Fruit fly (Drosophila melanogaster) whole organism, embryonic: ENCODE data around the gene CG13252.

Experiments used
- CG10462 ChIP-seq: fragments of 200-800 bp; sonication (Bioruptor generic); optimal IDR thresholded peaks from 2 replicates; lab custom pipeline; 2016; ENCODE audit warnings: missing biosample characterization, missing genetic modification characterization
- CG12219 ChIP-seq: fragments of 200-800 bp; sonication (Bioruptor generic); optimal IDR thresholded peaks from 3 replicates; lab custom pipeline; 2018; ENCODE audit warnings: missing biosample characterization, mild to moderate bottlenecking, missing genetic modification characterization
- CG12299 ChIP-seq: fragments of 200-800 bp; sonication (Bioruptor generic); optimal IDR thresholded peaks from 2 replicates; lab custom pipeline; 2018; ENCODE audit warnings: missing biosample characterization, mild to moderate bottlenecking, missing genetic modification characterization
- CG12659 ChIP-seq: fragments of 200-800 bp; sonication (Bioruptor generic); optimal IDR thresholded peaks from 3 replicates; lab custom pipeline; 2017; ENCODE audit warnings: mild to moderate bottlenecking, missing biosample characterization, missing genetic modification reagents, missing genetic modification characterization
- CG14710 ChIP-seq: fragments of 200-800 bp; sonication (Bioruptor generic); optimal IDR thresholded peaks from 3 replicates; lab custom pipeline; 2019; ENCODE audit warnings: missing biosample characterization, mild to moderate bottlenecking, missing genetic modification characterization, moderate library complexity
- CG14860 ChIP-seq: fragments of 200-800 bp; sonication (Bioruptor generic); IDR thresholded peaks from 3 replicates; pipeline ENCODE4 v1.3.6; 2022; ENCODE audit warnings: missing biosample characterization, missing genetic modification characterization; ENCODE audit not compliant: partially characterized antibody
- CG15696 ChIP-seq: fragments of 200-800 bp; sonication (Bioruptor generic); optimal IDR thresholded peaks from 2 replicates; lab custom pipeline; 2019; ENCODE audit warnings: missing biosample characterization, mild to moderate bottlenecking, missing genetic modification characterization, moderate library complexity
- CG17186 ChIP-seq: fragments of 200-800 bp; sonication (Bioruptor generic); optimal IDR thresholded peaks from 3 replicates; lab custom pipeline; 2017; ENCODE audit warnings: missing biosample characterization, missing genetic modification reagents, missing genetic modification characterization
- CG17802 ChIP-seq: fragments of 200-800 bp; sonication (Bioruptor generic); optimal IDR thresholded peaks from 2 replicates; lab custom pipeline; 2018; ENCODE audit warnings: missing biosample characterization, mild to moderate bottlenecking, missing genetic modification characterization, moderate library complexity
- CG17912 ChIP-seq: fragments of 200-800 bp; sonication (Bioruptor generic); optimal IDR thresholded peaks from 2 replicates; lab custom pipeline; 2018; ENCODE audit warnings: missing biosample characterization, mild to moderate bottlenecking, missing genetic modification characterization
- CG18619 ChIP-seq: fragments of 200-800 bp; sonication (Bioruptor generic); optimal IDR thresholded peaks from 3 replicates; lab custom pipeline; 2017; ENCODE audit warnings: missing biosample characterization, mild to moderate bottlenecking, missing genetic modification characterization
- CG2712 ChIP-seq: fragments of 200-800 bp; optimal IDR thresholded peaks from 3 replicates; lab custom pipeline; 2019; ENCODE audit warnings: missing biosample characterization, mild to moderate bottlenecking, missing genetic modification characterization, moderate library complexity
- CG31388 ChIP-seq: fragments of 200-800 bp; sonication (Bioruptor generic); optimal IDR thresholded peaks from 2 replicates; lab custom pipeline; 2016; ENCODE audit warnings: missing biosample characterization, missing genetic modification characterization
- CG3281 ChIP-seq: fragments of 200-800 bp; sonication (Bioruptor generic); optimal IDR thresholded peaks from 3 replicates; lab custom pipeline; 2017; ENCODE audit warnings: missing biosample characterization, mild to moderate bottlenecking, missing genetic modification characterization
- CG3407 ChIP-seq: fragments of 200-800 bp; sonication (Bioruptor generic); optimal IDR thresholded peaks from 2 replicates; lab custom pipeline; 2018; ENCODE audit warnings: missing biosample characterization, mild to moderate bottlenecking, missing genetic modification characterization
- CG42726 ChIP-seq: fragments of 200-800 bp; sonication (Bioruptor generic); IDR thresholded peaks from 2 replicates; pipeline ENCODE4 v1.3.6; 2022; ENCODE audit warnings: missing biosample characterization, missing genetic modification characterization; ENCODE audit not compliant: partially characterized antibody
- CG8388 ChIP-seq: fragments of 200-800 bp; sonication (Bioruptor generic); optimal IDR thresholded peaks from 2 replicates; lab custom pipeline; 2019; ENCODE audit warnings: missing biosample characterization, mild to moderate bottlenecking, missing genetic modification characterization, moderate library complexity
- CG9215 ChIP-seq: fragments of 200-800 bp; sonication (Bioruptor generic); IDR thresholded peaks from 2 replicates; pipeline ENCODE4 v1.3.6; 2022; ENCODE audit warnings: missing biosample characterization, missing genetic modification characterization
- CG9797 ChIP-seq: fragments of 200-800 bp; sonication (Bioruptor generic); optimal IDR thresholded peaks from 3 replicates; lab custom pipeline; 2018; ENCODE audit warnings: missing biosample characterization, mild to moderate bottlenecking, missing genetic modification characterization
- CG9817 ChIP-seq: fragments of 200-800 bp; sonication (Bioruptor generic); optimal IDR thresholded peaks from 2 replicates; lab custom pipeline; 2018; ENCODE audit warnings: missing biosample characterization, mild to moderate bottlenecking, missing genetic modification characterization, moderate library complexity
- CkIIα-i1 ChIP-seq: fragments of 200-800 bp; sonication (Bioruptor generic); IDR thresholded peaks from 2 replicates; pipeline ENCODE4 v1.3.6; 2022; ENCODE audit warnings: missing biosample characterization, missing genetic modification characterization
- Dbx ChIP-seq: fragments of 200-800 bp; sonication (Bioruptor generic); IDR thresholded peaks from 3 replicates; pipeline ENCODE4 v1.3.6; 2022; ENCODE audit warnings: missing biosample characterization, missing genetic modification characterization
- Dip3 ChIP-seq: fragments of 200-800 bp; sonication (Bioruptor generic); optimal IDR thresholded peaks from 3 replicates; lab custom pipeline; 2016; ENCODE audit warnings: missing biosample characterization, missing genetic modification characterization
- Dp ChIP-seq: fragments of 200-800 bp; sonication (Bioruptor generic); optimal IDR thresholded peaks from 2 replicates; lab custom pipeline; 2018; ENCODE audit warnings: missing biosample characterization, mild to moderate bottlenecking, missing genetic modification characterization, moderate library complexity
- Eip74EF ChIP-seq, 2 experiments: fragments of 200-800 bp in 1 of 2; fragments of >200 bp in 1 of 2; sonication (Bioruptor generic) in 1 of 2; optimal IDR thresholded peaks; 2 replicates each; lab custom pipeline; 2017 to 2019; ENCODE audit warnings: missing biosample characterization in 2 of 2, missing genetic modification characterization in 2 of 2, mild to moderate bottlenecking in 1 of 2, moderate library complexity in 1 of 2
- HLH54F ChIP-seq: fragments of 200-800 bp; sonication (Bioruptor generic); optimal IDR thresholded peaks from 3 replicates; lab custom pipeline; 2016; ENCODE audit warnings: missing biosample characterization, missing genetic modification characterization
- MTF-1 ChIP-seq: fragments of 200-800 bp; sonication (Bioruptor generic); optimal IDR thresholded peaks from 2 replicates; lab custom pipeline; 2018; ENCODE audit warnings: missing biosample characterization, mild to moderate bottlenecking, missing genetic modification characterization, borderline replicate concordance
- Med ChIP-seq: fragments of 200-800 bp; sonication (Bioruptor generic); peaks from one replicate; lab custom pipeline; 2016; ENCODE audit warnings: missing biosample characterization, missing genetic modification characterization, mild to moderate bottlenecking, inconsistent platforms, moderate library complexity
- NC2α ChIP-seq: fragments of 200-800 bp; sonication (Bioruptor generic); optimal IDR thresholded peaks from 2 replicates; lab custom pipeline; 2016; ENCODE audit warnings: missing biosample characterization, missing genetic modification characterization
- Ravus ChIP-seq: fragments of 200-800 bp; sonication (Bioruptor generic); IDR thresholded peaks from 2 replicates; pipeline ENCODE4 v1.3.6; 2022; ENCODE audit warnings: missing biosample characterization, missing genetic modification characterization
- Rfx ChIP-seq: fragments of 200-800 bp; sonication (Bioruptor generic); IDR thresholded peaks from 2 replicates; pipeline ENCODE4 v1.3.6; 2022; ENCODE audit warnings: missing biosample characterization, missing genetic modification characterization
- Scr ChIP-seq: fragments of 200-800 bp; sonication (Bioruptor generic); IDR thresholded peaks from 2 replicates; pipeline ENCODE4 v1.3.6; 2022; ENCODE audit warnings: missing biosample characterization, missing genetic modification characterization; ENCODE audit not compliant: partially characterized antibody
- Sox100B ChIP-seq: fragments of 200-800 bp; sonication (Bioruptor generic); optimal IDR thresholded peaks from 3 replicates; lab custom pipeline; 2018; ENCODE audit warnings: missing biosample characterization, mild to moderate bottlenecking, missing genetic modification characterization
- Stat92E ChIP-seq, 3 experiments: fragments of >200 bp in 2 of 3; fragments of 200-800 bp in 1 of 3; sonication (Bioruptor generic) in 1 of 3; optimal IDR thresholded peaks; 2 replicates each; lab custom pipeline; 2017 to 2019; ENCODE audit warnings: missing biosample characterization in 3 of 3, missing genetic modification characterization in 3 of 3, mild to moderate bottlenecking in 1 of 3, moderate library complexity in 1 of 3
- Trl ChIP-seq, 3 experiments: fragments of >200 bp in 2 of 3; fragments of 200-800 bp in 1 of 3; sonication (Bioruptor generic) in 1 of 3; optimal IDR thresholded peaks; 2 replicates in 1 of 3; 3 replicates in 2 of 3; lab custom pipeline; 2016 to 2017; ENCODE audit warnings: missing biosample characterization in 1 of 3, missing genetic modification characterization in 1 of 3
- Xbp1 ChIP-seq: fragments of 200-800 bp; sonication (Bioruptor generic); optimal IDR thresholded peaks from 3 replicates; lab custom pipeline; 2016; ENCODE audit warnings: missing biosample characterization, mild to moderate bottlenecking, missing genetic modification characterization
- abd-A ChIP-seq: fragments of 200-800 bp; sonication (Bioruptor generic); optimal IDR thresholded peaks from 3 replicates; lab custom pipeline; 2019; ENCODE audit warnings: missing biosample characterization, mild to moderate bottlenecking, missing genetic modification characterization, moderate library complexity
- ase ChIP-seq: fragments of 200-800 bp; sonication (Bioruptor generic); IDR thresholded peaks from 3 replicates; pipeline ENCODE4 v1.3.6; 2022; ENCODE audit warnings: missing biosample characterization, missing genetic modification characterization
- disco-r ChIP-seq: fragments of 200-800 bp; sonication (Bioruptor generic); optimal IDR thresholded peaks from 2 replicates; lab custom pipeline; 2016; ENCODE audit warnings: missing biosample characterization, missing genetic modification characterization
- gro ChIP-seq: fragments of 200-800 bp; sonication (Bioruptor generic); optimal IDR thresholded peaks from 2 replicates; lab custom pipeline; 2016; ENCODE audit warnings: missing biosample characterization, missing genetic modification characterization
- nom ChIP-seq: fragments of 200-800 bp; sonication (Bioruptor generic); optimal IDR thresholded peaks from 2 replicates; lab custom pipeline; 2017; ENCODE audit warnings: missing biosample characterization, missing genetic modification characterization, mild to moderate bottlenecking, moderate library complexity, missing genetic modification reagents
- otp ChIP-seq: fragments of 200-800 bp; sonication (Bioruptor generic); IDR thresholded peaks from 3 replicates; pipeline ENCODE4, ENCODE4 v1.3.6; 2022; ENCODE audit warnings: missing biosample characterization, missing genetic modification characterization
- phol ChIP-seq: fragments of 200-800 bp; sonication (Bioruptor generic); optimal IDR thresholded peaks from 3 replicates; lab custom pipeline; 2018; ENCODE audit warnings: missing biosample characterization, mild to moderate bottlenecking, missing genetic modification characterization, moderate library complexity
- row ChIP-seq: fragments of 200-800 bp; sonication (Bioruptor generic); IDR thresholded peaks from 3 replicates; pipeline ENCODE4 v1.3.6; 2022; ENCODE audit warnings: missing biosample characterization, missing genetic modification characterization
- scrt ChIP-seq: fragments of 200-800 bp; sonication (Bioruptor generic); optimal IDR thresholded peaks from 2 replicates; lab custom pipeline; 2018; ENCODE audit warnings: missing biosample characterization, mild to moderate bottlenecking, missing genetic modification characterization, moderate library complexity
- seq ChIP-seq: fragments of 200-800 bp; sonication (Bioruptor generic); IDR thresholded peaks from 2 replicates; pipeline ENCODE4 v1.3.6; 2022; ENCODE audit warnings: missing biosample characterization, missing genetic modification characterization
- shn ChIP-seq: fragments of 200-800 bp; sonication (Bioruptor generic); optimal IDR thresholded peaks from 3 replicates; lab custom pipeline; 2016; ENCODE audit warnings: missing biosample characterization, missing genetic modification characterization
- tap ChIP-seq: fragments of 200-800 bp; optimal IDR thresholded peaks from 3 replicates; lab custom pipeline; 2019; ENCODE audit warnings: missing biosample characterization, mild to moderate bottlenecking, missing genetic modification characterization, moderate library complexity
- trem ChIP-seq: fragments of 200-800 bp; optimal IDR thresholded peaks from 3 replicates; lab custom pipeline; 2019; ENCODE audit warnings: missing biosample characterization, mild to moderate bottlenecking, missing genetic modification characterization, moderate library complexity
- vnd ChIP-seq: fragments of 200-800 bp; sonication (Bioruptor generic); IDR thresholded peaks from 3 replicates; pipeline ENCODE4 v1.3.6; 2022; ENCODE audit warnings: missing biosample characterization, missing genetic modification characterization; ENCODE audit not compliant: partially characterized antibody

Gene CG13252

dm6 chr3L:20769350-20769749 lies 39.0 kb downstream of the CG13252 start, which contains the start of the genes CG4074 and CG4186 (continued):
- TF ChIP-seq Eip74EF (GFP tag; optimal IDR thresholded peaks at IDR 0.05; lab: Kevin White, UChicago): no peak
- TF ChIP-seq MTF-1: no peak
- no peak for TF ChIP-seq CG15696 (tag; lab: Kevin White, UChicago)
- no peak for TF ChIP-seq CG12299 (tag; lab: Kevin White, UChicago)
- TF ChIP-seq Sox100B (GFP tag; lab: Kevin White, UChicago): no peak
- TF ChIP-seq CG9797 (GFP tag; lab: Kevin White, UChicago): no peak
- peak; percentile 22 for TF ChIP-seq gro
- no peak for TF ChIP-seq abd-A
- TF ChIP-seq Scr (GFP tag; lab: Robert Waterston, UW): peak; percentile 35
- no peak for TF ChIP-seq CG18619
- TF ChIP-seq CG14860 (GFP tag; lab: Robert Waterston, UW): no peak
- TF ChIP-seq CG9215: no peak
- TF ChIP-seq Ravus (GFP tag; lab: Robert Waterston, UW): no peak
- TF ChIP-seq CG9817 (tag; lab: Kevin White, UChicago): no peak
- no peak for TF ChIP-seq Xbp1 (GFP tag; lab: Kevin White, UChicago)
- peak; percentile 99 for TF ChIP-seq trem (tag; lab: Kevin White, UChicago)
- TF ChIP-seq ase (GFP tag; lab: Robert Waterston, UW): no peak
- no peak for TF ChIP-seq HLH54F (GFP tag; lab: Kevin White, UChicago)
- TF ChIP-seq row (GFP tag; lab: Robert Waterston, UW): peak; percentile 32; the same call in 1 of the 3 replicates
- TF ChIP-seq Dip3 (GFP tag; lab: Kevin White, UChicago): no peak
- no peak for TF ChIP-seq CG31388 (GFP tag; lab: Kevin White, UChicago)
- peak in 1 of 2 experiments; percentile 9 for TF ChIP-seq Trl (optimal IDR thresholded peaks at IDR 0.05; lab: Kevin White, UChicago)
- no peak for TF ChIP-seq Trl (GFP tag; optimal IDR thresholded peaks at IDR 0.05; lab: Kevin White, UChicago)
- TF ChIP-seq CG14710 (tag; lab: Kevin White, UChicago): peak; percentile 27
- no peak for TF ChIP-seq NC2α
- TF ChIP-seq tap (tag; lab: Kevin White, UChicago): no peak
- TF ChIP-seq shn (GFP tag; lab: Kevin White, UChicago): no peak
- TF ChIP-seq seq (GFP tag; lab: Robert Waterston, UW): no peak
- TF ChIP-seq nom: no peak
- TF ChIP-seq disco-r: no peak
- no peak for TF ChIP-seq Dbx
- no peak for TF ChIP-seq CG10462 (GFP tag; lab: Kevin White, UChicago)
- no peak for TF ChIP-seq CkIIα-i1 (GFP tag; lab: Robert Waterston, UW)
- TF ChIP-seq otp (GFP tag; lab: Robert Waterston, UW): no peak
- TF ChIP-seq scrt (GFP tag; lab: Kevin White, UChicago): no peak
- no peak for TF ChIP-seq CG17186
- TF ChIP-seq Dp (GFP tag; lab: Kevin White, UChicago): peak; percentile 28
- no peak for TF ChIP-seq vnd (GFP tag; lab: Robert Waterston, UW)
- TF ChIP-seq CG42726: no peak
- TF ChIP-seq phol: peak; percentile 42
- TF ChIP-seq CG12659: peak; percentile 43
- TF ChIP-seq Rfx (GFP tag; lab: Robert Waterston, UW): no peak
- no peak for TF ChIP-seq Stat92E (GFP tag; optimal IDR thresholded peaks at IDR 0.05; lab: Kevin White, UChicago)
- no peak for TF ChIP-seq CG8388 (GFP tag; lab: Kevin White, UChicago)
- no peak for TF ChIP-seq CG17802
- TF ChIP-seq CG17912 (GFP tag; lab: Kevin White, UChicago): no peak
- no peak for TF ChIP-seq CG3407
- no peak for TF ChIP-seq CG12219 (GFP tag; lab: Kevin White, UChicago)
- TF ChIP-seq CG3281 (GFP tag; lab: Kevin White, UChicago): peak; percentile 28
- peak; percentile 60 for TF ChIP-seq Med
- peak; percentile 13 for TF ChIP-seq CG2712 (tag; lab: Kevin White, UChicago)
